Worm (Caenorhabditis elegans): Measurements from ENCODE around the gene nemp-1.

Gene nemp-1

DNA sequence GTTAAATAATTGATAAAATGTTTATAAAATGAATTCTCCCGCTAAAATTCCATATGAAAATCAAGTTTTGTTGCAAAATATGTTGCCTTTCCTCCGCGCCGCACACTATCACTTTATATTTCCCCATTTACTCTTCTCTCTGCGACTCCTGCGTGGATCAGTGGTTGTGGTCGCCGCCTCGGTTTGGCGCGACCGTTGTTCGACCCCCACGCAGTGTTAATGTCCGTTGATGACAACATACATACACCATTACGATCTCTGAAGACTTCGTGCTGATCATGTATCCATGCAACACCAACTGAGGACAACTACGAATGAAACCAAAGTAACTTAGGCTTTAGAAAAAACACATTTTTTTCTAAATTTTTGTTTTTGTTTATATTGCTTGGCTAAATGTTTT lies 30.5 kb downstream of the nemp-1 start (continued):
- TF ChIP-seq ztf-4 (tag; optimal IDR thresholded peaks at IDR 0.05) (peak; percentile 61), ces-1 (GFP tag; optimal IDR thresholded peaks at IDR 0.05) (no peak)

DNA sequence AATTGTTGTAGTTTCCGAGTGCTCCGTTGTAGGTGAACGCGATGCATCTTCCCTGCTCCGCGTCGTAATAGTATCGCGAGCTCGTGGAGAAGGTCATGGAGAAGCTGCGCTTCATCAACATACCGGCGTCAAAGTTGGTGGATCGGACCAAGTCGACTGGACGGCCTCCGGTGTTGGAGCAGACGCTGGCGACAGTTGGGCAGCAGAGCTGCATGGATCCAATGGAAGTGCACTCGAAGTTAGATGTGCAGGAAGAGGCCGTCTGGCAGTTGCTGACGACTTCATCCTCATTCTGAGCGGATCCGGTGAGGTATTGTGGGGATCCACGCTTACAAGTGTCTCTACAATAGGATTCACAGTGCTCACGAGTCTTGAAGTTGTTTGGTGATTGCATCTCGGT lies 36.9 kb downstream of the nemp-1 start:
- TF ChIP-seq nhr-85 (tag) (peak; percentile 3), nhr-11 (tag; optimal IDR thresholded peaks at IDR 0.05) (no peak)

DNA sequence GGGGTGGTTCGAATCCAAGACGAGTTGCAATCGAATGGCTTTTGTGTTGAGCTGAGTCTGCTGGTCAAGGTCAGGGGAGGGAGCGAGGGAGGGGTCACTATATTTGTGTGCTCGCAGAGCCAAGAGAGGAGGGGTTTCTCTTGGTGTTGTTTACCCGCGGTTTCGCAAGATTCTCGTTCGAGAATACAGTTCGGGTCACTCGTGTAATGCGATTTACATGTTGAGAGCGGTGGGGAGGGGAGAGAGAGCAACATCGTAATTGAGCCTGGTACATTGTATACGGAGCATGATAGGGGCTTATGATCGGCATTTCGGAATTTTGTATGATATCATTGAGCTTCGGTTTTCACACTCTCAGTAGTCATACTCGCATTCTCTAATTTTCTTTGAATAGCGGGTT lies 40.0 kb downstream of the nemp-1 start, which contains the start of gene F30H5.3:
TSS of gene F30H5.3 (minus strand) at position 101 of the 400 bp plus-strand sequence.
- TF ChIP-seq ets-5 (GFP tag; IDR thresholded peaks at IDR 0.05), result 0 out of 2 replicates have a peak, but pooled peaks have one; percentile 56
- TF ChIP-seq lin-14 (GFP tag; optimal IDR thresholded peaks at IDR 0.05), result no peak

DNA sequence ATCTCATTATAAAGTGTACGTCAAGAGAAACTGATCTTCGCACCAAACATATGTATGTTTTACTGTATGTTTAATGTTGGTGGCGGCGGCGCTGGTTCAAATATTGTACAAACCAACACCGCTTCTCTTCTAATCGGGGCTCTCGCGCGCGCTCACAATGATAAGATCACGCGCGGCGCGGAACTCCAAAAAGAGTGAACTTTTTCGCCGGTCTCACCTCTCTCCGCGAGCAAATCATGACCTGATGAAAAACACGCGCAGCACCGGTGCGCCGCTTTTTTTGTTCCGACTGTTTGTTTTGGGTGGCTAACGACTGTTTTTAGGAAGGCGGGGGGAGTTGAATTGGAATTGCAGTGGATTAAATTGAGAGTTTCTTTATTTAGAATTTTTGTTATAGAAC lies 41.2 kb downstream of the nemp-1 start:
- TF ChIP-seq hlh-4 (tag; optimal IDR thresholded peaks at IDR 0.05), result no peak
- TF ChIP-seq pax-3 (tag; optimal IDR thresholded peaks at IDR 0.05), result no peak
- no peak for TF ChIP-seq vab-15 (tag; optimal IDR thresholded peaks at IDR 0.05)
- TF ChIP-seq fkh-10 (GFP tag; optimal IDR thresholded peaks at IDR 0.05), result no peak
- TF ChIP-seq tlp-1 (tag; optimal IDR thresholded peaks at IDR 0.05), result no peak
- no peak for TF ChIP-seq swsn-7 (tag; optimal IDR thresholded peaks at IDR 0.05)
- no peak for TF ChIP-seq zag-1 (tag; optimal IDR thresholded peaks at IDR 0.05)
- TF ChIP-seq rnt-1 (tag; optimal IDR thresholded peaks at IDR 0.05), result no peak
- no peak for TF ChIP-seq hpl-2 (GFP tag; optimal IDR thresholded peaks at IDR 0.05)
- TF ChIP-seq unc-30 (tag; optimal IDR thresholded peaks at IDR 0.05), result no peak
- no peak for TF ChIP-seq nhr-85 (tag)
- TF ChIP-seq isw-1 (GFP tag; IDR thresholded peaks at IDR 0.05), result no peak
- no peak for TF ChIP-seq lin-15B (tag; optimal IDR thresholded peaks at IDR 0.05)
- TF ChIP-seq jun-1 (tag; optimal IDR thresholded peaks at IDR 0.05), result no peak
- no peak for TF ChIP-seq ceh-90 (tag; optimal IDR thresholded peaks at IDR 0.05)

DNA sequence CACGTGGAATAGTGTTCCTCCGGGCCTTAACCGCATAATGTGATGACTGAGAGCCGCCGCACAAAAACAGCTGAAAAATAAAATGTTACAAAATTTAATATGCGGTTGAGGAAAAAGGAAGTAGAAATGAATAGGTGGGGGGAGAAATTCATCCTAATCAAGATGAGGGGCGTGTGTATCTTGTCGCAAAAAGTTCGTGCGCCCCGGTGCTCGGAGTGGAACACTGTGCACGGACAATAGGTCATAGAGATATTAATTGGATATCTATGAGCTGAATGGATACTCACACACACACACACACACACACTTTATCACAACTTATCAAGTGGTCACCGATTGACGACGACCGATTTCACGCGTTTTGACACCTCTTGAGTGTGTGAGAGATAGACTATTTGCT lies 51.8 kb downstream of the nemp-1 start, which contains the start of gene T22F7.3:
TSS of gene T22F7.3 (minus strand) at position 101 of the 400 bp plus-strand sequence.
- TF ChIP-seq ztf-4 (tag; optimal IDR thresholded peaks at IDR 0.05), result no peak
- TF ChIP-seq elt-2 (tag; optimal IDR thresholded peaks at IDR 0.05), result no peak
- TF ChIP-seq nhr-47 (tag; optimal IDR thresholded peaks at IDR 0.05), result no peak
- no peak for TF ChIP-seq C34B4.2 (tag; optimal IDR thresholded peaks at IDR 0.05)
- TF ChIP-seq unc-30 (tag; optimal IDR thresholded peaks at IDR 0.05), result no peak
- no peak for TF ChIP-seq mdl-1 (tag; optimal IDR thresholded peaks at IDR 0.05)
- no peak for TF ChIP-seq xbp-1 (tag; optimal IDR thresholded peaks at IDR 0.05)
- TF ChIP-seq blmp-1 (tag; optimal IDR thresholded peaks at IDR 0.05), result no peak
- TF ChIP-seq nhr-11 (tag; optimal IDR thresholded peaks at IDR 0.05), result no peak
- no peak for TF ChIP-seq zag-1 (tag; optimal IDR thresholded peaks at IDR 0.05)
- no peak for TF ChIP-seq lin-13 (GFP tag; optimal IDR thresholded peaks at IDR 0.05)
- no peak for TF ChIP-seq ces-1 (GFP tag; optimal IDR thresholded peaks at IDR 0.05)
- TF ChIP-seq mef-2 (tag; optimal IDR thresholded peaks at IDR 0.05), result no peak

Data from whole organism, L1 larva.